Fruit fly (Drosophila melanogaster) Kc167 (cell line): ENCODE results near the gene Acp1.

Experiments used
- Myc ChIP-seq: fragments of >200 bp; optimal IDR thresholded peaks from 2 replicates; lab custom pipeline; 2017; ENCODE audit warnings: missing external identifiers
- Sin3A ChIP-seq: fragments of >200 bp; optimal IDR thresholded peaks from 2 replicates; lab custom pipeline; 2018; ENCODE audit warnings: missing external identifiers
- ttk ChIP-seq: sonication (Bioruptor generic); optimal IDR thresholded peaks from 2 replicates; lab custom pipeline; 2017; ENCODE audit warnings: missing external identifiers

DNA sequence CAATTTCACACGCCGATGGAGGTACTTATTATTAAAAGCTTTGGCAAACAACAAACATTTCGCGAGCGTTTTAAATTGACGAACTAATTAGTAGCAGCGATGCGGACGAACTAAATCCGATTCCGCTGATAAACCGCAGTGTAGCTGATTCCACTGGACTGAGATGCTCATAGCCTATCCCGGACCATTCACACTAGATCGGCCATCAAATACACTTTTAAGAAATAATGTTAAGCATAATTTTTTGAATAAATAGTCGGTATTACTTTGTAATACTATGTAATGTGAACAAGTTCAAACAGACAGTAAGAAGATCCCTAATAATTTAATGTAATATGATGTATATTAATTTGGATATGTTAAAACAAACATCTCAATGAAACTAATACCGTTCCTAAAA is 18.6 kb downstream of the Acp1 start, which contains the start of gene CG13794:
- no peak for TF ChIP-seq Sin3A
- no peak for TF ChIP-seq ttk (lab: Kevin White, UChicago)
- no peak for TF ChIP-seq Myc (lab: Kevin White, UChicago)
